Fruit fly (Drosophila melanogaster): ENCODE data around the gene CG7083.

Gene CG7083

dm6 chr3L:8299224-8300130 lies 41.1 kb upstream of the CG7083 start, which contains the start of the genes Arl5 and CG13671 (continued):
- TF ChIP-seq CG18599 (GFP tag; optimal IDR thresholded peaks at IDR 0.05) (peak; percentile 83), CG11247 (GFP tag; IDR thresholded peaks at IDR 0.05) (peak; percentile 88), Atf3 (GFP tag; optimal IDR thresholded peaks at IDR 0.05) (peak; percentile 45), sens-2 (GFP tag; IDR thresholded peaks at IDR 0.05) (0 out of 2 replicates have a peak, but pooled peaks have one; percentile 17), CG3838 (GFP tag; optimal IDR thresholded peaks at IDR 0.05) (no peak), CG14965 (GFP tag; optimal IDR thresholded peaks at IDR 0.05; ENCODE audit: borderline replicate concordance) (no peak), kni (GFP tag; optimal IDR thresholded peaks at IDR 0.05) (peak; percentile 60), CG2678 (tag; optimal IDR thresholded peaks at IDR 0.05) (no peak), Mad (GFP tag; optimal IDR thresholded peaks at IDR 0.05) (peak; percentile 77), CG16815 (GFP tag; optimal IDR thresholded peaks at IDR 0.05) (peak; percentile 56), HLH3B (GFP tag; IDR thresholded peaks at IDR 0.05) (peak; percentile 79), Abd-B (GFP tag; optimal IDR thresholded peaks at IDR 0.05) (peak; percentile 79), Nf-YB (GFP tag; optimal IDR thresholded peaks at IDR 0.05) (peak; percentile 29), Bteb2 (GFP tag; optimal IDR thresholded peaks at IDR 0.05) (peak; percentile 34), CG1647 (GFP tag; optimal IDR thresholded peaks at IDR 0.05) (peak; percentile 70), CG13424 (tag; optimal IDR thresholded peaks at IDR 0.05) (peak; percentile 47), CG8388 (GFP tag; optimal IDR thresholded peaks at IDR 0.05) (peak; percentile 75), CG7357 (GFP tag; IDR thresholded peaks at IDR 0.05) (peak; percentile 23; the same call in 1 of the 3 replicates), Camta (GFP tag; optimal IDR thresholded peaks at IDR 0.05) (peak; percentile 47), MBD-R2 (GFP tag; IDR thresholded peaks at IDR 0.05) (peak; percentile 94), crol (GFP tag; IDR thresholded peaks at IDR 0.05) (no peak; the same call in 1 of the 2 replicates), lola (GFP tag; optimal IDR thresholded peaks at IDR 0.05) (peak in 2 of 3 experiments; percentile 16 to 60), esg (GFP tag; conservative IDR thresholded peaks at IDR 0.05) (peak; percentile 67), PHDP (tag; optimal IDR thresholded peaks at IDR 0.05) (peak; percentile 74), B-H1 (GFP tag; IDR thresholded peaks at IDR 0.05) (peak; percentile 69; the same call in 1 of the 3 replicates), onecut (GFP tag; IDR thresholded peaks at IDR 0.05) (no peak), CG9609 (GFP tag; optimal IDR thresholded peaks at IDR 0.05) (peak; percentile 67), CG2129 (GFP tag; IDR thresholded peaks at IDR 0.05; ENCODE audit: partially characterized antibody) (peak; percentile 52), CG15011 (GFP tag; optimal IDR thresholded peaks at IDR 0.05) (no peak), Opbp (GFP tag; IDR thresholded peaks at IDR 0.05; ENCODE audit: partially characterized antibody) (peak; percentile 64; the same call in 2 of the 3 replicates), Hey (tag; optimal IDR thresholded peaks at IDR 0.05) (no peak), CG10462 (GFP tag; optimal IDR thresholded peaks at IDR 0.05) (peak; percentile 79), abd-A (tag; optimal IDR thresholded peaks at IDR 0.05) (no peak), CG12236 (GFP tag; optimal IDR thresholded peaks at IDR 0.05) (peak; percentile 5), Myb (GFP tag; optimal IDR thresholded peaks at IDR 0.05) (peak; percentile 62), sqz (GFP tag; optimal IDR thresholded peaks at IDR 0.05) (no peak), CG11456 (GFP tag; IDR thresholded peaks at IDR 0.05) (peak; percentile 88), Antp (GFP tag; optimal IDR thresholded peaks at IDR 0.05) (peak; percentile 61), MESR4 (GFP tag; optimal IDR thresholded peaks at IDR 0.05) (peak; percentile 83), CG12104 (GFP tag; optimal IDR thresholded peaks at IDR 0.05) (peak; percentile 39), CG17359 (tag; optimal IDR thresholded peaks at IDR 0.05) (peak; percentile 77), dmrt11E (tag; optimal IDR thresholded peaks at IDR 0.05) (peak; percentile 79), Dref (GFP tag; IDR thresholded peaks at IDR 0.05) (peak; percentile 79), CG15479 (GFP tag; optimal IDR thresholded peaks at IDR 0.05) (no peak), ssp (GFP tag; IDR thresholded peaks at IDR 0.05) (peak; percentile 72), aop (GFP tag; IDR thresholded peaks at IDR 0.05) (no peak), Hmr (GFP tag; optimal IDR thresholded peaks at IDR 0.05) (peak; percentile 75), klu (GFP tag; IDR thresholded peaks at IDR 0.05) (peak; percentile 54; the same call in 1 of the 2 replicates)

All from whole organism, embryonic.